Fruit fly (Drosophila melanogaster) whole organism, embryonic: Measurements from ENCODE around the gene dlt.

Experiments
- Abd-B ChIP-seq: fragments of 200-800 bp; sonication (Bioruptor generic); optimal IDR thresholded peaks from 2 replicates; lab custom pipeline; 2018; ENCODE audit warnings: missing biosample characterization, mild to moderate bottlenecking, missing genetic modification characterization, moderate library complexity
- BEAF-32 ChIP-seq: fragments of 200-800 bp; sonication (Bioruptor generic); optimal IDR thresholded peaks from 3 replicates; lab custom pipeline; 2017; ENCODE audit warnings: missing biosample characterization, missing genetic modification characterization, mild to moderate bottlenecking, moderate library complexity, missing genetic modification reagents
- CG11247 ChIP-seq: fragments of 200-800 bp; sonication (Bioruptor generic); IDR thresholded peaks from 2 replicates; pipeline ENCODE4 v1.3.6; 2022; ENCODE audit warnings: missing biosample characterization, missing genetic modification characterization
- CG2889 ChIP-seq: fragments of 200-800 bp; sonication (Bioruptor generic); IDR thresholded peaks from 3 replicates; pipeline ENCODE4 v1.3.6; 2022; ENCODE audit warnings: missing biosample characterization, missing genetic modification characterization
- CG3838 ChIP-seq: fragments of 200-800 bp; sonication (Bioruptor generic); optimal IDR thresholded peaks from 3 replicates; lab custom pipeline; 2016; ENCODE audit warnings: missing biosample characterization, missing genetic modification characterization
- CG4404 ChIP-seq: fragments of 200-800 bp; sonication (Bioruptor generic); IDR thresholded peaks from 2 replicates; pipeline ENCODE4 v1.3.6; 2022; ENCODE audit warnings: missing biosample characterization, missing genetic modification characterization
- CG4617 ChIP-seq: fragments of 200-800 bp; sonication (Bioruptor generic); optimal IDR thresholded peaks from 3 replicates; lab custom pipeline; 2016; ENCODE audit warnings: missing biosample characterization, missing genetic modification characterization, borderline replicate concordance
- CG7372 ChIP-seq: fragments of 200-800 bp; sonication (Bioruptor generic); IDR thresholded peaks from 2 replicates; pipeline ENCODE4 v1.3.6; 2022; ENCODE audit warnings: missing biosample characterization, missing genetic modification characterization
- CTCF ChIP-seq: fragments of 200-800 bp; sonication (Bioruptor generic); optimal IDR thresholded peaks from 2 replicates; lab custom pipeline; 2017; ENCODE audit warnings: missing biosample characterization, mild to moderate bottlenecking, missing genetic modification characterization, moderate library complexity
- CrebB ChIP-seq: fragments of 200-800 bp; sonication (Bioruptor generic); optimal IDR thresholded peaks from 3 replicates; lab custom pipeline; 2018; ENCODE audit warnings: missing biosample characterization, mild to moderate bottlenecking, missing genetic modification characterization
- D19A ChIP-seq: fragments of 200-800 bp; optimal IDR thresholded peaks from 3 replicates; lab custom pipeline; 2019; ENCODE audit warnings: missing biosample characterization, mild to moderate bottlenecking, missing genetic modification characterization, moderate library complexity
- Deaf1 ChIP-seq: fragments of 200-800 bp; optimal IDR thresholded peaks from 3 replicates; lab custom pipeline; 2019; ENCODE audit warnings: missing biosample characterization, mild to moderate bottlenecking, missing genetic modification characterization, moderate library complexity
- Dll ChIP-seq: fragments of 200-800 bp; sonication (Bioruptor generic); IDR thresholded peaks from 4 replicates; pipeline ENCODE4 v1.3.6; 2022; ENCODE audit warnings: missing biosample characterization, missing genetic modification characterization; ENCODE audit not compliant: partially characterized antibody
- Drgx ChIP-seq: fragments of 200-800 bp; sonication (Bioruptor generic); IDR thresholded peaks from 2 replicates; pipeline ENCODE4 v1.3.6; 2022; ENCODE audit warnings: missing biosample characterization, missing genetic modification characterization
- Eip74EF ChIP-seq, 2 experiments: fragments of 200-800 bp in 1 of 2; fragments of >200 bp in 1 of 2; sonication (Bioruptor generic) in 1 of 2; optimal IDR thresholded peaks; 2 replicates each; lab custom pipeline; 2017 to 2019; ENCODE audit warnings: missing biosample characterization in 2 of 2, missing genetic modification characterization in 2 of 2, mild to moderate bottlenecking in 1 of 2, moderate library complexity in 1 of 2
- Ets97D ChIP-seq: fragments of 200-800 bp; sonication (Bioruptor generic); optimal IDR thresholded peaks from 3 replicates; lab custom pipeline; 2016; ENCODE audit warnings: missing biosample characterization, missing genetic modification characterization
- GATAe ChIP-seq: fragments of 200-800 bp; sonication (Bioruptor generic); conservative IDR thresholded peaks from 2 replicates; pipeline ENCODE4 v1.3.6; 2022; ENCODE audit warnings: missing biosample characterization, missing genetic modification characterization
- HLH3B ChIP-seq: fragments of 200-800 bp; sonication (Bioruptor generic); IDR thresholded peaks from 2 replicates; pipeline ENCODE4 v1.3.6; 2022; ENCODE audit warnings: missing biosample characterization, missing genetic modification characterization
- HLHmδ ChIP-seq: fragments of 200-800 bp; sonication (Bioruptor generic); optimal IDR thresholded peaks from 2 replicates; lab custom pipeline; 2018; ENCODE audit warnings: missing biosample characterization, mild to moderate bottlenecking, missing genetic modification characterization, moderate library complexity
- Hr78 ChIP-seq, 2 experiments: fragments of 200-800 bp in 1 of 2; fragments of >200 bp in 1 of 2; sonication (Bioruptor generic) in 1 of 2; optimal IDR thresholded peaks; 2 replicates each; lab custom pipeline; 2017 to 2019; ENCODE audit warnings: missing biosample characterization in 2 of 2, missing genetic modification characterization in 2 of 2, mild to moderate bottlenecking in 1 of 2, moderate library complexity in 1 of 2
- MBD-R2 ChIP-seq: fragments of 200-800 bp; sonication (Bioruptor generic); IDR thresholded peaks from 2 replicates; pipeline ENCODE4 v1.3.6; 2022; ENCODE audit warnings: missing biosample characterization, missing genetic modification characterization
- NfI ChIP-seq: fragments of 200-800 bp; sonication (Bioruptor generic); optimal IDR thresholded peaks from 3 replicates; lab custom pipeline; 2018; ENCODE audit warnings: missing biosample characterization, mild to moderate bottlenecking, missing genetic modification characterization, moderate library complexity
- Pdp1 ChIP-seq, 2 experiments: fragments of 200-800 bp; sonication (Bioruptor generic); optimal IDR thresholded peaks; 3 replicates each; lab custom pipeline; 2016; ENCODE audit warnings: missing biosample characterization in 2 of 2, missing genetic modification characterization in 2 of 2, mild to moderate bottlenecking in 1 of 2, moderate library complexity in 1 of 2
- Poxn ChIP-seq: fragments of 200-800 bp; sonication (Bioruptor generic); IDR thresholded peaks from 2 replicates; pipeline ENCODE4 v1.3.6; 2022; ENCODE audit warnings: missing biosample characterization, missing genetic modification characterization
- Ptx1 ChIP-seq: fragments of 200-800 bp; sonication (Bioruptor generic); IDR thresholded peaks from 2 replicates; pipeline ENCODE4 v1.3.6; 2022; ENCODE audit warnings: missing biosample characterization, missing genetic modification characterization
- Side ChIP-seq: fragments of 200-800 bp; sonication (Bioruptor generic); optimal IDR thresholded peaks from 2 replicates; lab custom pipeline; 2016; ENCODE audit warnings: missing biosample characterization, missing genetic modification characterization
- Sry-δ ChIP-seq: fragments of 200-800 bp; sonication (Bioruptor generic); optimal IDR thresholded peaks from 2 replicates; lab custom pipeline; 2016; ENCODE audit warnings: missing biosample characterization, missing genetic modification characterization
- al ChIP-seq: fragments of 200-800 bp; sonication (Bioruptor generic); IDR thresholded peaks from 2 replicates; pipeline ENCODE4 v1.3.6; 2022; ENCODE audit warnings: missing biosample characterization, missing genetic modification characterization
- br ChIP-seq: fragments of >200 bp; optimal IDR thresholded peaks from 2 replicates; lab custom pipeline; 2017
- bsh ChIP-seq, 2 experiments: fragments of 200-800 bp; sonication (Bioruptor generic); optimal IDR thresholded peaks; 2 replicates each; lab custom pipeline; 2017 to 2018; ENCODE audit warnings: mild to moderate bottlenecking in 2 of 2, missing biosample characterization in 2 of 2, missing genetic modification characterization in 2 of 2, moderate library complexity in 1 of 2
- chif ChIP-seq, 2 experiments: fragments of 200-800 bp; sonication (Bioruptor generic); optimal IDR thresholded peaks; 3 replicates each; lab custom pipeline; 2016; ENCODE audit warnings: missing biosample characterization in 2 of 2, missing genetic modification characterization in 2 of 2
- chinmo ChIP-seq: fragments of 200-800 bp; sonication (Bioruptor generic); IDR thresholded peaks from 4 replicates; pipeline ENCODE4 v1.3.6; 2022; ENCODE audit warnings: missing biosample characterization, missing genetic modification characterization; ENCODE audit not compliant: partially characterized antibody
- ftz-f1 ChIP-seq: fragments of 200-800 bp; sonication (Bioruptor generic); optimal IDR thresholded peaks from 2 replicates; lab custom pipeline; 2016; ENCODE audit warnings: missing biosample characterization, missing genetic modification characterization
- gce ChIP-seq: fragments of 200-800 bp; sonication (Bioruptor generic); IDR thresholded peaks from 3 replicates; pipeline ENCODE4 v1.3.6; 2022; ENCODE audit warnings: missing biosample characterization, missing genetic modification characterization
- gfzf ChIP-seq: fragments of 200-800 bp; sonication (Bioruptor generic); optimal IDR thresholded peaks from 2 replicates; lab custom pipeline; 2016; ENCODE audit warnings: missing biosample characterization, mild to moderate bottlenecking, missing genetic modification characterization, moderate library complexity
- lilli ChIP-seq: fragments of 200-800 bp; sonication (Bioruptor generic); optimal IDR thresholded peaks from 3 replicates; lab custom pipeline; 2016; ENCODE audit warnings: missing biosample characterization, missing genetic modification characterization
- lola ChIP-seq, 3 experiments: fragments of >200 bp in 2 of 3; fragments of 200-800 bp in 1 of 3; sonication (Bioruptor generic) in 1 of 3; optimal IDR thresholded peaks; 2 replicates each; lab custom pipeline; 2017 to 2019; ENCODE audit warnings: missing biosample characterization in 3 of 3, missing genetic modification characterization in 3 of 3, mild to moderate bottlenecking in 1 of 3, moderate library complexity in 1 of 3
- nau ChIP-seq: fragments of 200-800 bp; sonication (Bioruptor generic); optimal IDR thresholded peaks from 3 replicates; lab custom pipeline; 2017; ENCODE audit warnings: missing biosample characterization, mild to moderate bottlenecking, missing genetic modification characterization, missing genetic modification reagents
- org-1 ChIP-seq: fragments of 200-800 bp; sonication (Bioruptor generic); optimal IDR thresholded peaks from 2 replicates; lab custom pipeline; 2017; ENCODE audit warnings: missing biosample characterization, missing genetic modification characterization
- prd ChIP-seq, 3 experiments: fragments of >200 bp in 2 of 3; fragments of 200-800 bp in 1 of 3; sonication (Bioruptor generic) in 1 of 3; optimal IDR thresholded peaks in 2 of 3; IDR thresholded peaks in 1 of 3; 2 replicates in 2 of 3; 3 replicates in 1 of 3; pipeline versions ENCODE4 v1.3.6 to Lab custom; 2017 to 2022; ENCODE audit warnings: missing biosample characterization in 1 of 3, missing genetic modification characterization in 1 of 3
- sc ChIP-seq, 3 experiments: fragments of >200 bp in 2 of 3; fragments of 200-800 bp in 1 of 3; sonication (Bioruptor generic) in 1 of 3; optimal IDR thresholded peaks; 2 replicates in 2 of 3; 3 replicates in 1 of 3; lab custom pipeline; 2017; ENCODE audit warnings: mild to moderate bottlenecking in 1 of 3, missing biosample characterization in 1 of 3, missing genetic modification characterization in 1 of 3, missing genetic modification reagents in 1 of 3
- slbo ChIP-seq: fragments of 200-800 bp; sonication (Bioruptor generic); IDR thresholded peaks from 2 replicates; pipeline ENCODE4 v1.3.6; 2022; ENCODE audit warnings: missing biosample characterization, missing genetic modification characterization
- unc-4 ChIP-seq: fragments of 200-800 bp; sonication (Bioruptor generic); IDR thresholded peaks from 2 replicates; pipeline ENCODE4 v1.3.6; 2022; ENCODE audit warnings: missing biosample characterization, missing genetic modification characterization; ENCODE audit not compliant: partially characterized antibody
- vfl ChIP-seq: fragments of 200-800 bp; sonication (Bioruptor generic); optimal IDR thresholded peaks from 2 replicates; lab custom pipeline; 2016; ENCODE audit warnings: missing biosample characterization, missing genetic modification characterization
- vvl ChIP-seq: fragments of 200-800 bp; sonication (Bioruptor generic); IDR thresholded peaks from 2 replicates; pipeline ENCODE4 v1.3.6; 2022; ENCODE audit warnings: missing biosample characterization, missing genetic modification characterization

dlt gene

DNA sequence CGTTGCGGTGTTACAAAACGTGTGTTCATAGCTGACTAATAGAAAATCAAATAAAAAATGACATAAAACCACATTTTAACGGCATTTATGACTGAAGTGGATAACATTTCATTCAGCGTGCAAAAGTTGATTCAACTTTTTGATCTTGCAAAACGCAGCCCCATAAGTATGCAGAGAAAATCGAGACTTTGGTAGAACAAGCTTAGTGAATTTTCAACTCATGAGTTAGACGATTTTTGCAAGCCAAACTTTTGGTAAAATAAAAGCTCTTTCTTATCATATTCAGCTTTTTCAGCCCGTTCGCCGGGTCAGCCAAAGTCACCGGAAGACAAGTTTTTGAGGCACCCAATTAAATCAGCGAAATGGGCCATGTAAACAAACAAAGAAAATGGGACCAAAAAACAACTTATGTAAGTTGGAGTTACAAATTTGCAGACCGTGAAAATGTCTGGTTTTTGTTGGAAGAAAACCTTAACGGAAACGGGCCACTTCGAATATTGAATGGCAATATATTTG, 36.7 kb upstream of the dlt start, which contains the start of gene Cpr62Ba:
Cpr62Ba (minus strand) TSS at position 31 of the 516 bp plus-strand sequence.
- TF ChIP-seq Eip74EF (GFP tag; optimal IDR thresholded peaks at IDR 0.05; lab: Kevin White, UChicago) (peak in 1 of 2 experiments; percentile 76), HLHmδ (GFP tag; lab: Kevin White, UChicago) (no peak), Ets97D (peak; percentile 33), Pdp1 (GFP tag; optimal IDR thresholded peaks at IDR 0.05; lab: Kevin White, UChicago) (peak in 1 of 2 experiments; percentile 33), vvl (GFP tag; lab: Robert Waterston, UW) (peak; percentile 33; the same call in 1 of the 2 replicates), Dll (GFP tag; lab: Robert Waterston, UW) (no peak), chinmo (GFP tag; lab: Robert Waterston, UW) (0 out of 4 replicates have a peak, but pooled peaks have one; percentile 37), Hr78 (GFP tag; optimal IDR thresholded peaks at IDR 0.05; lab: Kevin White, UChicago) (peak in 1 of 2 experiments; percentile 84), lilli (GFP tag; lab: Kevin White, UChicago) (no peak), CG4617 (no peak), CG7372 (GFP tag; lab: Robert Waterston, UW) (no peak), CTCF (peak; percentile 18), gfzf (peak; percentile 62), HLH3B (GFP tag; lab: Robert Waterston, UW) (no peak), NfI (GFP tag; lab: Kevin White, UChicago) (no peak)
- TF ChIP-seq, all 482 proteins: peak for 8

dm6 chr3L:1829539-1829938, 34.4 kb upstream of the dlt start:
- TF ChIP-seq BEAF-32 (GFP tag; lab: Kevin White, UChicago) (no peak), ftz-f1 (no peak), al (GFP tag; lab: Robert Waterston, UW) (0 out of 2 replicates have a peak, but pooled peaks have one; percentile 18), Ptx1 (GFP tag; lab: Robert Waterston, UW) (peak; percentile 30; the same call in 1 of the 2 replicates), lola (GFP tag; optimal IDR thresholded peaks at IDR 0.05; lab: Kevin White, UChicago) (no peak), Side (GFP tag; lab: Kevin White, UChicago) (no peak), org-1 (no peak), nau (GFP tag; lab: Kevin White, UChicago) (no peak), slbo (peak; percentile 26; the same call in 1 of the 2 replicates), GATAe (GFP tag; lab: Robert Waterston, UW) (no peak), vfl (GFP tag; lab: Kevin White, UChicago) (no peak), gce (GFP tag; lab: Robert Waterston, UW) (no peak), MBD-R2 (GFP tag; lab: Robert Waterston, UW) (no peak), CG3838 (GFP tag; lab: Kevin White, UChicago) (no peak), Deaf1 (no peak), CG11247 (peak; percentile 31; the same call in 1 of the 2 replicates), CrebB (tag; lab: Kevin White, UChicago) (no peak), unc-4 (no peak), bsh (GFP tag; optimal IDR thresholded peaks at IDR 0.05; lab: Kevin White, UChicago) (peak in 1 of 2 experiments; percentile 75), Sry-δ (GFP tag; lab: Kevin White, UChicago) (no peak), Drgx (peak; percentile 82), prd (optimal IDR thresholded peaks at IDR 0.05; lab: Kevin White, UChicago) (no peak), prd (GFP tag; IDR thresholded peaks at IDR 0.05; lab: Robert Waterston, UW) (0 out of 3 replicates have a peak, but pooled peaks have one; percentile 10), D19A (tag; lab: Kevin White, UChicago) (no peak), Poxn (GFP tag; lab: Robert Waterston, UW) (0 out of 2 replicates have a peak, but pooled peaks have one; percentile 4), CG4404 (GFP tag; lab: Robert Waterston, UW) (no peak), chif (GFP tag; optimal IDR thresholded peaks at IDR 0.05; lab: Kevin White, UChicago) (peak in 1 of 2 experiments; percentile 3), sc (optimal IDR thresholded peaks at IDR 0.05; lab: Kevin White, UChicago) (no peak), sc (GFP tag; optimal IDR thresholded peaks at IDR 0.05; lab: Kevin White, UChicago) (no peak), Abd-B (GFP tag; lab: Kevin White, UChicago) (no peak), br (no peak), CG2889 (GFP tag; lab: Robert Waterston, UW) (no peak)
